Worm (Caenorhabditis elegans): ENCODE data around the gene W03G11.4.

DNA sequence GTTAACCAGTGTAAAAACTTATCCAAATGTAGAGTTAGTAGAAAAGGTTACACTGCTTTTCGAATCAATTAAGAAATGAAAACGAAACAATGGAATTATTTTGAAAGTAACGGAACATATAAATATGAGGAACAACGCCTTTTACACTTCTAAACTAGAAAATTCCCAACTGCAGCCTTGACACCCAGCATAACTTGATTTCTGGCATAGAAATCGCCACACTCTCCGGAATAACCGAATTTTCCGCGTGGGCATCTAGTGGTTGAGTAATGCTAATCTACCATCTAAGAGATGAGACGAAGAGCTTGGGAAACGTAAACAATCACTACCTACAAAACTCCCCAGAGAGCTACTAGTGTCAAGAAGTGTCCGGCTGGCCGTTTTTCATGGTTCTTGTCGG lies 11.7 kb downstream of the W03G11.4 start:
- TF ChIP-seq pha-4 (tag; optimal IDR thresholded peaks at IDR 0.05) = no peak
- no peak for TF ChIP-seq ama-1 (optimal IDR thresholded peaks at IDR 0.05)
- no peak for TF ChIP-seq nhr-11 (tag; optimal IDR thresholded peaks at IDR 0.05)
- TF ChIP-seq ceh-22 (tag; optimal IDR thresholded peaks at IDR 0.05) = no peak
- no peak for TF ChIP-seq ztf-16 (tag; optimal IDR thresholded peaks at IDR 0.05)
- TF ChIP-seq sox-4 (tag; optimal IDR thresholded peaks at IDR 0.05) = no peak
- no peak for TF ChIP-seq ceh-34 (tag; optimal IDR thresholded peaks at IDR 0.05)
- TF ChIP-seq Y22D7AL.16 (tag; optimal IDR thresholded peaks at IDR 0.05) = no peak
- TF ChIP-seq ceh-24 (tag; optimal IDR thresholded peaks at IDR 0.05) = no peak
- no peak for TF ChIP-seq lin-11 (tag; optimal IDR thresholded peaks at IDR 0.05)
- TF ChIP-seq che-1 (tag; optimal IDR thresholded peaks at IDR 0.05) = no peak

Measured in whole organism, late embryonic.